Worm (Caenorhabditis elegans): ENCODE data around the gene srx-43.
A peak's percentile ranks its signal among the peaks of the same experiment; 100 is the strongest.

The srx-43 gene

ce11 chrV:16015652-16016051 lies 2.1 kb upstream of the srx-43 start, which contains the start of gene str-232:
str-232 (minus strand) TSS chrV:16015752.
- TF ChIP-seq Y75B8A.6 (GFP tag; IDR thresholded peaks at IDR 0.05) (no peak), unc-130 (GFP tag; optimal IDR thresholded peaks at IDR 0.05) (no peak), egl-27 (tag; optimal IDR thresholded peaks at IDR 0.05) (no peak), tra-1 (GFP tag; IDR thresholded peaks at IDR 0.05) (no peak), lin-13 (GFP tag; optimal IDR thresholded peaks at IDR 0.05) (no peak), daf-8 (GFP tag; IDR thresholded peaks at IDR 0.05) (no peak), dpl-1 (GFP tag; optimal IDR thresholded peaks at IDR 0.05) (no peak), lin-15B (tag; optimal IDR thresholded peaks at IDR 0.05) (no peak), daf-16 (GFP tag; optimal IDR thresholded peaks at IDR 0.05) (no peak), daf-16 (tag; optimal IDR thresholded peaks at IDR 0.05) (no peak), nhr-10 (tag; optimal IDR thresholded peaks at IDR 0.05) (no peak), pqm-1 (tag; optimal IDR thresholded peaks at IDR 0.05) (no peak), aly-2 (tag; optimal IDR thresholded peaks at IDR 0.05) (no peak), mes-2 (tag; optimal IDR thresholded peaks at IDR 0.05; ENCODE audit: poor library complexity, severe bottlenecking) (no peak), unc-62 (GFP tag; optimal IDR thresholded peaks at IDR 0.05 in 1 of 2) (no peak), unc-62 (tag; optimal IDR thresholded peaks at IDR 0.05) (no peak), ceh-44 (GFP tag; IDR thresholded peaks at IDR 0.05) (no peak), egl-43 (GFP tag; IDR thresholded peaks at IDR 0.05) (no peak), nhr-76 (tag; optimal IDR thresholded peaks at IDR 0.05) (no peak), dve-1 (tag; optimal IDR thresholded peaks at IDR 0.05; ENCODE audit: insufficient read depth) (no peak), set-16 (GFP tag; IDR thresholded peaks at IDR 0.05) (no peak)

DNA sequence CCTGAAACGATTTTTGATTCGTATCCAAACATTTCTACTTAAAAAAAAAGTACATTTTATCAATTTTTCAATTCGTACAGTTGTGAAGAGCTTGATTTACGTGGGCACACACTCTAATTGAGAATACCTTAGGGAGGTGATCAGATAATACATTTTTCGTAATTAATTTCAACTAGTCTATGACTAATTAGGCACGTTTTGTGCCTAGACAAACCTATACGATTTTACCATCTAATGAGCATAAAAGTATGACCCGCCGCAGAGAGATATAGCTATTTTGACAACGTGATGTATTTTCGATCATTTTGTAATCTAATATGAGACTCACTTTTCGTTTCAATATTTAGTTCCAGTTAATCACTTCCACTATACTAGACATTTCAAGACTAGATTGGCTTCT lies 794 bp upstream of the srx-43 start:
- TF ChIP-seq aha-1 (tag) (peak; percentile 54), mes-2 (tag; optimal IDR thresholded peaks at IDR 0.05; ENCODE audit: poor library complexity, severe bottlenecking) (no peak)

- TF ChIP-seq ZK546.5 (tag; optimal IDR thresholded peaks at IDR 0.05) (no peak), nhr-10 (tag; optimal IDR thresholded peaks at IDR 0.05) (no peak), lsy-2 (tag; optimal IDR thresholded peaks at IDR 0.05) (no peak), aha-1 (tag) (peak; percentile 38)
Observed at ce11 chrV:16020042-16020441, 2.3 kb downstream of the srx-43 start, which contains the start of gene srx-44. srx-44 (plus strand) TSS chrV:16020342.

- TF ChIP-seq dpl-1 (GFP tag; optimal IDR thresholded peaks at IDR 0.05): peak; percentile 88
- no peak for TF ChIP-seq fkh-10 (GFP tag; optimal IDR thresholded peaks at IDR 0.05)
- TF ChIP-seq ZK337.2 (GFP tag; IDR thresholded peaks at IDR 0.05): 0 out of 2 replicates have a peak, but pooled peaks have one; percentile 18
- TF ChIP-seq lim-7 (GFP tag; IDR thresholded peaks at IDR 0.05): no peak
- peak in 1 of 2 experiments; percentile 77 for TF ChIP-seq hif-1 (tag; optimal IDR thresholded peaks at IDR 0.05)
- TF ChIP-seq duxl-1 (tag; optimal IDR thresholded peaks at IDR 0.05; ENCODE audit: poor library complexity): peak; percentile 10
- TF ChIP-seq T26A8.4 (GFP tag; IDR thresholded peaks at IDR 0.05): no peak
- peak; percentile 97 for TF ChIP-seq mes-2 (tag; optimal IDR thresholded peaks at IDR 0.05; ENCODE audit: poor library complexity, severe bottlenecking)
- no peak for TF ChIP-seq nhr-42 (GFP tag; IDR thresholded peaks at IDR 0.05)
- TF ChIP-seq nhr-11 (tag; optimal IDR thresholded peaks at IDR 0.05): no peak
- peak; percentile 63 for TF ChIP-seq unc-130 (GFP tag; optimal IDR thresholded peaks at IDR 0.05)
Observed at ce11 chrV:16022600-16022999, 4.8 kb downstream of the srx-43 start.

- no peak for TF ChIP-seq mep-1 (tag; optimal IDR thresholded peaks at IDR 0.05)
- no peak for TF ChIP-seq dmd-6 (GFP tag; IDR thresholded peaks at IDR 0.05)
- no peak for TF ChIP-seq ztf-11 (tag; optimal IDR thresholded peaks at IDR 0.05)
- TF ChIP-seq F10B5.3 (tag; optimal IDR thresholded peaks at IDR 0.05): no peak
- no peak for TF ChIP-seq hmg-1.1 (GFP tag; IDR thresholded peaks at IDR 0.05)
- no peak for TF ChIP-seq lin-38 (GFP tag; IDR thresholded peaks at IDR 0.05)
- TF ChIP-seq zip-2 (tag; optimal IDR thresholded peaks at IDR 0.05): no peak
- TF ChIP-seq mxl-2 (GFP tag; conservative IDR thresholded peaks at IDR 0.05): no peak
- TF ChIP-seq saeg-2 (GFP tag; IDR thresholded peaks at IDR 0.05): no peak
- no peak for TF ChIP-seq daf-16 (GFP tag; optimal IDR thresholded peaks at IDR 0.05)
- TF ChIP-seq daf-16 (tag; optimal IDR thresholded peaks at IDR 0.05): no peak
- no peak for TF ChIP-seq nhr-237 (tag; optimal IDR thresholded peaks at IDR 0.05)
Observed at ce11 chrV:16023051-16023450, 5.3 kb downstream of the srx-43 start, which contains the start of gene cwc-15. cwc-15 (plus strand) TSS chrV:16023351.

Measured in whole organism, L4 larva.